Fruit fly (Drosophila melanogaster) whole organism, embryonic: ENCODE data around the gene CG33521.

Source experiments
- CG10366 ChIP-seq: fragments of 200-800 bp; sonication (Bioruptor generic); IDR thresholded peaks from 2 replicates; pipeline ENCODE4 v1.3.6; 2022; ENCODE audit warnings: missing biosample characterization, missing genetic modification characterization
- CG11504 ChIP-seq: fragments of 200-800 bp; sonication (Bioruptor generic); optimal IDR thresholded peaks from 3 replicates; lab custom pipeline; 2019; ENCODE audit warnings: missing biosample characterization, mild to moderate bottlenecking, missing genetic modification characterization, moderate library complexity
- CG12659 ChIP-seq: fragments of 200-800 bp; sonication (Bioruptor generic); optimal IDR thresholded peaks from 3 replicates; lab custom pipeline; 2017; ENCODE audit warnings: mild to moderate bottlenecking, missing biosample characterization, missing genetic modification reagents, missing genetic modification characterization
- CG14050 ChIP-seq: fragments of 200-800 bp; sonication (Bioruptor generic); IDR thresholded peaks from 3 replicates; pipeline ENCODE4 v1.3.6; 2022; ENCODE audit warnings: missing biosample characterization, missing genetic modification characterization
- CG14860 ChIP-seq: fragments of 200-800 bp; sonication (Bioruptor generic); IDR thresholded peaks from 3 replicates; pipeline ENCODE4 v1.3.6; 2022; ENCODE audit warnings: missing biosample characterization, missing genetic modification characterization; ENCODE audit not compliant: partially characterized antibody
- CG14965 ChIP-seq: fragments of 200-800 bp; sonication (Bioruptor generic); optimal IDR thresholded peaks from 2 replicates; lab custom pipeline; 2016; ENCODE audit warnings: missing biosample characterization, missing genetic modification characterization, borderline replicate concordance
- CG16815 ChIP-seq: fragments of 200-800 bp; sonication (Bioruptor generic); optimal IDR thresholded peaks from 3 replicates; lab custom pipeline; 2017; ENCODE audit warnings: missing biosample characterization, mild to moderate bottlenecking, missing genetic modification characterization
- CG17912 ChIP-seq: fragments of 200-800 bp; sonication (Bioruptor generic); optimal IDR thresholded peaks from 2 replicates; lab custom pipeline; 2018; ENCODE audit warnings: missing biosample characterization, mild to moderate bottlenecking, missing genetic modification characterization
- CG18619 ChIP-seq: fragments of 200-800 bp; sonication (Bioruptor generic); optimal IDR thresholded peaks from 3 replicates; lab custom pipeline; 2017; ENCODE audit warnings: missing biosample characterization, mild to moderate bottlenecking, missing genetic modification characterization
- CG18764 ChIP-seq: fragments of 200-800 bp; sonication (Bioruptor generic); optimal IDR thresholded peaks from 3 replicates; lab custom pipeline; 2016; ENCODE audit warnings: missing biosample characterization, missing genetic modification characterization
- CG2129 ChIP-seq: fragments of 200-800 bp; sonication (Bioruptor generic); IDR thresholded peaks from 2 replicates; pipeline ENCODE4 v1.3.6; 2022; ENCODE audit warnings: missing biosample characterization, missing genetic modification characterization; ENCODE audit not compliant: partially characterized antibody
- CG31388 ChIP-seq: fragments of 200-800 bp; sonication (Bioruptor generic); optimal IDR thresholded peaks from 2 replicates; lab custom pipeline; 2016; ENCODE audit warnings: missing biosample characterization, missing genetic modification characterization
- CG33213 ChIP-seq: fragments of 200-800 bp; sonication (Bioruptor generic); optimal IDR thresholded peaks from 3 replicates; lab custom pipeline; 2016; ENCODE audit warnings: missing biosample characterization, missing genetic modification characterization
- CG43689 ChIP-seq: fragments of 200-800 bp; sonication (Bioruptor generic); IDR thresholded peaks from 2 replicates; pipeline ENCODE4 v1.3.6; 2022; ENCODE audit warnings: missing biosample characterization, missing genetic modification characterization
- CG4404 ChIP-seq: fragments of 200-800 bp; sonication (Bioruptor generic); IDR thresholded peaks from 2 replicates; pipeline ENCODE4 v1.3.6; 2022; ENCODE audit warnings: missing biosample characterization, missing genetic modification characterization
- CG4424 ChIP-seq: fragments of 200-800 bp; sonication (Bioruptor generic); optimal IDR thresholded peaks from 3 replicates; lab custom pipeline; 2016; ENCODE audit warnings: missing biosample characterization, missing genetic modification characterization
- CG4730 ChIP-seq: fragments of 200-800 bp; sonication (Bioruptor generic); IDR thresholded peaks from 2 replicates; pipeline ENCODE4 v1.3.6; 2022; ENCODE audit warnings: missing biosample characterization, missing genetic modification characterization
- CG6683 ChIP-seq: fragments of 200-800 bp; sonication (Bioruptor generic); optimal IDR thresholded peaks from 2 replicates; lab custom pipeline; 2017; ENCODE audit warnings: missing biosample characterization, mild to moderate bottlenecking, missing genetic modification characterization, missing genetic modification reagents
- CG8359 ChIP-seq: fragments of 200-800 bp; sonication (Bioruptor generic); optimal IDR thresholded peaks from 2 replicates; lab custom pipeline; 2017; ENCODE audit warnings: missing biosample characterization, mild to moderate bottlenecking, missing genetic modification characterization, borderline replicate concordance
- CG8478 ChIP-seq: fragments of >200 bp; optimal IDR thresholded peaks from 2 replicates; lab custom pipeline; 2018
- CG9215 ChIP-seq: fragments of 200-800 bp; sonication (Bioruptor generic); IDR thresholded peaks from 2 replicates; pipeline ENCODE4 v1.3.6; 2022; ENCODE audit warnings: missing biosample characterization, missing genetic modification characterization
- CG9437 ChIP-seq: fragments of 200-800 bp; sonication (Bioruptor generic); optimal IDR thresholded peaks from 2 replicates; lab custom pipeline; 2018; ENCODE audit warnings: missing biosample characterization, mild to moderate bottlenecking, missing genetic modification characterization
- D19A ChIP-seq: fragments of 200-800 bp; optimal IDR thresholded peaks from 3 replicates; lab custom pipeline; 2019; ENCODE audit warnings: missing biosample characterization, mild to moderate bottlenecking, missing genetic modification characterization, moderate library complexity
- D19B ChIP-seq: fragments of 200-800 bp; sonication (Bioruptor generic); optimal IDR thresholded peaks from 2 replicates; lab custom pipeline; 2017; ENCODE audit warnings: missing biosample characterization, mild to moderate bottlenecking, missing genetic modification characterization
- Doc3 ChIP-seq: fragments of 200-800 bp; sonication (Bioruptor generic); IDR thresholded peaks from 3 replicates; pipeline ENCODE4 v1.3.6; 2022; ENCODE audit warnings: missing biosample characterization, missing genetic modification characterization; ENCODE audit not compliant: partially characterized antibody
- Fer1 ChIP-seq: fragments of 200-800 bp; sonication (Bioruptor generic); optimal IDR thresholded peaks from 2 replicates; lab custom pipeline; 2017; ENCODE audit warnings: missing biosample characterization, mild to moderate bottlenecking, missing genetic modification characterization
- HLH4C ChIP-seq: fragments of 200-800 bp; sonication (Bioruptor generic); IDR thresholded peaks from 3 replicates; pipeline ENCODE4 v1.3.6; 2022; ENCODE audit warnings: missing biosample characterization, missing genetic modification characterization; ENCODE audit not compliant: partially characterized antibody
- Med ChIP-seq: fragments of 200-800 bp; sonication (Bioruptor generic); peaks from one replicate; lab custom pipeline; 2016; ENCODE audit warnings: missing biosample characterization, missing genetic modification characterization, mild to moderate bottlenecking, inconsistent platforms, moderate library complexity
- Neu2 ChIP-seq: fragments of 200-800 bp; sonication (Bioruptor generic); optimal IDR thresholded peaks from 3 replicates; lab custom pipeline; 2016; ENCODE audit warnings: missing biosample characterization, missing genetic modification characterization, borderline replicate concordance
- Ptx1 ChIP-seq: fragments of 200-800 bp; sonication (Bioruptor generic); IDR thresholded peaks from 2 replicates; pipeline ENCODE4 v1.3.6; 2022; ENCODE audit warnings: missing biosample characterization, missing genetic modification characterization
- Six4 ChIP-seq: fragments of 200-800 bp; sonication (Bioruptor generic); optimal IDR thresholded peaks from 2 replicates; lab custom pipeline; 2016; ENCODE audit warnings: missing biosample characterization, missing genetic modification characterization
- YL-1 ChIP-seq: fragments of 200-800 bp; sonication (Bioruptor generic); optimal IDR thresholded peaks from 3 replicates; lab custom pipeline; 2017; ENCODE audit warnings: missing biosample characterization, mild to moderate bottlenecking, missing genetic modification characterization
- btn ChIP-seq: fragments of 200-800 bp; sonication (Bioruptor generic); optimal IDR thresholded peaks from 2 replicates; lab custom pipeline; 2016; ENCODE audit warnings: missing biosample characterization, missing genetic modification characterization
- chinmo ChIP-seq: fragments of 200-800 bp; sonication (Bioruptor generic); IDR thresholded peaks from 4 replicates; pipeline ENCODE4 v1.3.6; 2022; ENCODE audit warnings: missing biosample characterization, missing genetic modification characterization; ENCODE audit not compliant: partially characterized antibody
- chm ChIP-seq: fragments of 200-800 bp; sonication (Bioruptor generic); IDR thresholded peaks from 2 replicates; pipeline ENCODE4 v1.3.6; 2022; ENCODE audit warnings: missing biosample characterization, missing genetic modification characterization
- exex ChIP-seq: fragments of 200-800 bp; sonication (Bioruptor generic); optimal IDR thresholded peaks from 4 replicates; lab custom pipeline; 2018; ENCODE audit warnings: missing biosample characterization, mild to moderate bottlenecking, missing genetic modification characterization, moderate library complexity
- her ChIP-seq: fragments of 200-800 bp; sonication (Bioruptor generic); optimal IDR thresholded peaks from 2 replicates; lab custom pipeline; 2016; ENCODE audit warnings: missing biosample characterization, missing genetic modification characterization
- lov ChIP-seq, 2 experiments: fragments of 200-800 bp in 1 of 2; fragments of >200 bp in 1 of 2; sonication (Bioruptor generic) in 1 of 2; IDR thresholded peaks in 1 of 2; optimal IDR thresholded peaks in 1 of 2; 2 replicates in 1 of 2; 3 replicates in 1 of 2; pipeline versions ENCODE4 v1.3.6 to Lab custom; 2017 to 2022; ENCODE audit warnings: missing biosample characterization in 1 of 2, missing genetic modification characterization in 1 of 2
- nom ChIP-seq: fragments of 200-800 bp; sonication (Bioruptor generic); optimal IDR thresholded peaks from 2 replicates; lab custom pipeline; 2017; ENCODE audit warnings: missing biosample characterization, missing genetic modification characterization, mild to moderate bottlenecking, moderate library complexity, missing genetic modification reagents
- pfk ChIP-seq: fragments of 200-800 bp; sonication (Bioruptor generic); optimal IDR thresholded peaks from 2 replicates; lab custom pipeline; 2018; ENCODE audit warnings: missing biosample characterization, mild to moderate bottlenecking, missing genetic modification characterization, moderate library complexity
- psq ChIP-seq: fragments of 200-800 bp; sonication (Bioruptor generic); optimal IDR thresholded peaks from 2 replicates; lab custom pipeline; 2017; ENCODE audit warnings: missing biosample characterization, missing genetic modification characterization
- pzg ChIP-seq: fragments of 200-800 bp; sonication (Bioruptor generic); optimal IDR thresholded peaks from 3 replicates; lab custom pipeline; 2018; ENCODE audit warnings: missing biosample characterization, mild to moderate bottlenecking, missing genetic modification characterization, moderate library complexity
- salm ChIP-seq: fragments of 200-800 bp; sonication (Bioruptor generic); optimal IDR thresholded peaks from 2 replicates; lab custom pipeline; 2018; ENCODE audit warnings: missing biosample characterization, mild to moderate bottlenecking, missing genetic modification characterization
- sim ChIP-seq: fragments of 200-800 bp; sonication (Bioruptor generic); IDR thresholded peaks from 2 replicates; pipeline ENCODE4 v1.3.6; 2022; ENCODE audit warnings: missing biosample characterization, missing genetic modification characterization
- ssp ChIP-seq: fragments of 200-800 bp; sonication (Bioruptor generic); IDR thresholded peaks from 2 replicates; pipeline ENCODE4 v1.3.6; 2022; ENCODE audit warnings: missing biosample characterization, missing genetic modification characterization
- stc ChIP-seq: fragments of 200-800 bp; sonication (Bioruptor generic); IDR thresholded peaks from 2 replicates; pipeline ENCODE4 v1.3.6; 2022; ENCODE audit warnings: missing biosample characterization, missing genetic modification characterization
- tgo ChIP-seq: fragments of 200-800 bp; sonication (Bioruptor generic); IDR thresholded peaks from 3 replicates; pipeline ENCODE4 v1.3.6; 2022; ENCODE audit warnings: missing biosample characterization, missing genetic modification characterization
- toy ChIP-seq: fragments of 200-800 bp; sonication (Bioruptor generic); IDR thresholded peaks from 2 replicates; pipeline ENCODE4 v1.3.6; 2022; ENCODE audit warnings: missing biosample characterization, missing genetic modification characterization
- ttk ChIP-seq: fragments of 200-800 bp; sonication (Bioruptor generic); IDR thresholded peaks from 2 replicates; pipeline ENCODE4 v2.1.2; 2022; ENCODE audit warnings: missing biosample characterization, missing genetic modification characterization
- wdn ChIP-seq: fragments of 200-800 bp; sonication (Bioruptor generic); IDR thresholded peaks from 2 replicates; pipeline ENCODE4 v1.3.6; 2022; ENCODE audit warnings: missing biosample characterization, missing genetic modification characterization

The CG33521 gene

dm6 chr4:1231648-1232286 is 46.2 kb downstream of the CG33521 start:
- TF ChIP-seq btn (GFP tag; lab: Kevin White, UChicago), result no peak
- TF ChIP-seq toy (GFP tag; lab: Robert Waterston, UW), result no peak
- TF ChIP-seq chinmo, result no peak
- TF ChIP-seq exex (tag; lab: Kevin White, UChicago), result no peak
- no peak for TF ChIP-seq CG16815 (GFP tag; lab: Kevin White, UChicago)
- no peak for TF ChIP-seq Ptx1 (GFP tag; lab: Robert Waterston, UW)
- TF ChIP-seq D19A (tag; lab: Kevin White, UChicago), result no peak
- TF ChIP-seq her (GFP tag; lab: Kevin White, UChicago), result peak; percentile 20
- no peak for TF ChIP-seq CG17912 (GFP tag; lab: Kevin White, UChicago)
- no peak for TF ChIP-seq YL-1
- no peak for TF ChIP-seq CG4730 (GFP tag; lab: Robert Waterston, UW)
- TF ChIP-seq CG9437 (GFP tag; lab: Kevin White, UChicago), result no peak
- no peak for TF ChIP-seq CG14860 (GFP tag; lab: Robert Waterston, UW)
- TF ChIP-seq tgo, result no peak
- no peak for TF ChIP-seq Med (GFP tag; lab: Kevin White, UChicago)
- no peak for TF ChIP-seq Six4 (GFP tag; lab: Kevin White, UChicago)
- TF ChIP-seq CG6683 (GFP tag; lab: Kevin White, UChicago), result no peak
- TF ChIP-seq Fer1, result no peak
- no peak for TF ChIP-seq CG18619 (GFP tag; lab: Kevin White, UChicago)
- TF ChIP-seq D19B (GFP tag; lab: Kevin White, UChicago), result no peak
- no peak for TF ChIP-seq HLH4C (GFP tag; lab: Robert Waterston, UW)
- TF ChIP-seq lov (optimal IDR thresholded peaks at IDR 0.05; lab: Kevin White, UChicago), result no peak
- no peak for TF ChIP-seq lov (GFP tag; IDR thresholded peaks at IDR 0.05; lab: Robert Waterston, UW)
- no peak for TF ChIP-seq CG8359 (GFP tag; lab: Kevin White, UChicago)
- no peak for TF ChIP-seq stc
- TF ChIP-seq sim (GFP tag; lab: Robert Waterston, UW), result no peak
- TF ChIP-seq Neu2, result no peak
- TF ChIP-seq CG11504 (tag; lab: Kevin White, UChicago), result no peak
- TF ChIP-seq CG12659 (GFP tag; lab: Kevin White, UChicago), result no peak
- TF ChIP-seq CG14050 (GFP tag; lab: Robert Waterston, UW), result no peak
- no peak for TF ChIP-seq salm (tag; lab: Kevin White, UChicago)
- no peak for TF ChIP-seq CG14965 (GFP tag; lab: Kevin White, UChicago)
- TF ChIP-seq ttk (GFP tag; lab: Robert Waterston, UW), result no peak
- peak; percentile 24 for TF ChIP-seq pzg
- TF ChIP-seq CG10366 (GFP tag; lab: Robert Waterston, UW), result no peak
- TF ChIP-seq CG31388, result no peak
- TF ChIP-seq CG4404 (GFP tag; lab: Robert Waterston, UW), result no peak
- TF ChIP-seq psq, result no peak
- 0 out of 3 replicates have a peak, but pooled peaks have one; percentile 29 for TF ChIP-seq Doc3 (GFP tag; lab: Robert Waterston, UW)
- no peak for TF ChIP-seq CG8478 (lab: Kevin White, UChicago)
- no peak for TF ChIP-seq CG33213
- no peak for TF ChIP-seq CG2129
- peak; percentile 18 for TF ChIP-seq pfk (GFP tag; lab: Kevin White, UChicago)
- TF ChIP-seq CG18764, result no peak
- TF ChIP-seq chm, result no peak
- no peak for TF ChIP-seq wdn (GFP tag; lab: Robert Waterston, UW)
- TF ChIP-seq CG43689 (GFP tag; lab: Robert Waterston, UW), result no peak
- TF ChIP-seq ssp, result peak; percentile 80
- TF ChIP-seq nom (GFP tag; lab: Kevin White, UChicago), result no peak
- TF ChIP-seq CG4424 (GFP tag; lab: Kevin White, UChicago), result no peak
- TF ChIP-seq CG9215 (GFP tag; lab: Robert Waterston, UW), result no peak
